Fruit fly (Drosophila melanogaster) whole organism, adult: ENCODE results near the gene CG44476.

Source experiments
- CG14711 ChIP-seq: fragments of 200-800 bp; sonication (Bioruptor generic); optimal IDR thresholded peaks from 2 replicates; lab custom pipeline; 2018; ENCODE audit warnings: missing biosample characterization, mild to moderate bottlenecking, missing genetic modification characterization, moderate library complexity
- CG33017 ChIP-seq: fragments of 200-800 bp; sonication (Bioruptor generic); optimal IDR thresholded peaks from 2 replicates; lab custom pipeline; 2018; ENCODE audit warnings: missing biosample characterization, mild to moderate bottlenecking, missing genetic modification characterization, moderate library complexity
- CG7045 ChIP-seq: fragments of 200-800 bp; sonication (Bioruptor generic); optimal IDR thresholded peaks from 2 replicates; lab custom pipeline; 2017; ENCODE audit warnings: missing biosample characterization, mild to moderate bottlenecking, missing genetic modification characterization
- cic ChIP-seq: fragments of 200-800 bp; sonication (Bioruptor generic); optimal IDR thresholded peaks from 2 replicates; lab custom pipeline; 2017; ENCODE audit warnings: missing biosample characterization, mild to moderate bottlenecking, missing genetic modification characterization, moderate library complexity
- tj ChIP-seq: fragments of 200-800 bp; sonication (Bioruptor generic); optimal IDR thresholded peaks from 3 replicates; lab custom pipeline; 2017; ENCODE audit warnings: missing biosample characterization, mild to moderate bottlenecking, missing genetic modification characterization, moderate library complexity

DNA sequence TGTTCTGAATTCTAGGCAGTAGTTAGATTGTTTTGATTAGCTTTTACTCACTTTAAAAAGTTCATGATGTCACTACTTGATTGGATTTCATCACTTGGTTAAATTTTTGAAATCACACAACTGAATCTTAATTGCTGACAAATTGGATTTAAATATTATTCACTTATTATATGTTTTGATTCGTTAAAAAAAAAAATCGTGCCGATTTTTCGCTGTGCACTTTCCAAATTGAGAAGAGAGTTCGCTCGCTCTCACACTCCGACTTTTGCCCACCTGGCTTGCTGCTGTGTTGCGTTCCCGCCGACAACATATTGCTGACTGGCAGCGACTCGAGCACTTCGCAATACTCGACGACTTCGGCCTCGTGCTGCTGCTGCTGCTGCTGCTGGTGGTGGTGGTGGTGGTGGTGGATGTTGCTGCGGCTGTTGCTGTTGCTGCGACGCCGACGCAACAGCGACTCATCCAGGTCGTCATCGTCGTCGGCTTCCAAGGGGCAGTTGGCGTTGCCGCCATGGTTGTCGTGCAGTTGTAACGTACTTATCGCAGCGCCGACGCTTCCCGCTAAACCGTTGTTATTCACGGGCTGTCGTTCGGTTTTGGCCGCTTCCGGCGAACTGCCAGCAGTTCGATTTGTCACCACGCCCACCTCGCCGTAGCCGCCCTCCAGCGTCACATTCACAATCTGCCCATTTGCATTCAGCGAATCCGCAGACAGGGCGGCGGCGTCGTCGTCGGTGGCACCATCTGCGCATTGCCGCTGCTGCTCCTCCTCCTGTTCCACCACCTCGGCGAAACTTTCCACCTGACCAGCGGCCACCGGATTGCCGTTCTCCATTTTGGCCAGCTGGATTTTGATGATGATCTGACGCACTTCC, 28.7 kb upstream of the CG44476 start:
- TF ChIP-seq CG14711 (peak; percentile 27), CG33017 (tag; lab: Kevin White, UChicago) (peak; percentile 35), cic (no peak), tj (GFP tag; lab: Kevin White, UChicago) (peak; percentile 77), CG7045 (GFP tag; lab: Kevin White, UChicago) (no peak)
